Worm (Caenorhabditis elegans) whole organism, L2 larva: ENCODE results near the gene F41C3.2.

ENCODE experiments used
- R02D3.7 ChIP-seq: fragments of 150-350 bp; optimal IDR thresholded peaks from 2 replicates; lab custom pipeline; 2014; ENCODE audit warnings: missing biosample characterization, missing genetic modification characterization
- Y55F3AM.14 ChIP-seq: fragments of 200-800 bp; sonication (Bioruptor generic); optimal IDR thresholded peaks from 2 replicates; lab custom pipeline; 2018; ENCODE audit warnings: mild to moderate bottlenecking, missing genetic modification characterization, missing compliant biosample characterization
- ZK546.5 ChIP-seq: sonication (generic microtip); optimal IDR thresholded peaks from 2 replicates; lab custom pipeline; 2017; ENCODE audit warnings: missing biosample characterization, missing genetic modification characterization
- alr-1 ChIP-seq: fragments of 150-350 bp; optimal IDR thresholded peaks from 2 replicates; lab custom pipeline; 2014; ENCODE audit warnings: missing biosample characterization, missing genetic modification characterization
- ceh-16 ChIP-seq: fragments of 150-350 bp; optimal IDR thresholded peaks from 2 replicates; lab custom pipeline; 2014; ENCODE audit warnings: missing biosample characterization, missing genetic modification characterization
- ceh-82 ChIP-seq: fragments of 150-350 bp; optimal IDR thresholded peaks from 2 replicates; lab custom pipeline; 2014; ENCODE audit warnings: missing biosample characterization, missing genetic modification characterization
- crh-2 ChIP-seq: sonication (generic microtip); optimal IDR thresholded peaks from 2 replicates; lab custom pipeline; 2017; ENCODE audit warnings: missing biosample characterization, missing genetic modification characterization
- dmd-4 ChIP-seq: sonication (generic microtip); optimal IDR thresholded peaks from 2 replicates; lab custom pipeline; 2017; ENCODE audit warnings: missing biosample characterization, missing genetic modification characterization
- egl-27 ChIP-seq: sonication (generic microtip); optimal IDR thresholded peaks from 3 replicates; lab custom pipeline; 2017; ENCODE audit warnings: missing biosample characterization, missing genetic modification reagents, missing genetic modification characterization
- fos-1 ChIP-seq: fragments of 150-350 bp; optimal IDR thresholded peaks from 2 replicates; lab custom pipeline; 2014; ENCODE audit warnings: missing biosample characterization, missing genetic modification characterization
- gmeb-1 ChIP-seq: fragments of 150-350 bp; optimal IDR thresholded peaks from 2 replicates; lab custom pipeline; 2014; ENCODE audit warnings: missing biosample characterization, missing genetic modification characterization
- lin-13 ChIP-seq: fragments of 150-350 bp; optimal IDR thresholded peaks from 2 replicates; lab custom pipeline; 2014; ENCODE audit warnings: missing biosample characterization, missing genetic modification reagents, missing genetic modification characterization
- lsy-2 ChIP-seq, 2 experiments: fragments of 150-350 bp in 1 of 2; sonication (generic microtip) in 1 of 2; optimal IDR thresholded peaks; 2 replicates each; lab custom pipeline; 2014 to 2017; ENCODE audit warnings: missing biosample characterization in 2 of 2, missing genetic modification characterization in 2 of 2
- mab-5 ChIP-seq: fragments of 150-350 bp; optimal IDR thresholded peaks from 2 replicates; lab custom pipeline; 2014; ENCODE audit warnings: missing biosample characterization, missing genetic modification characterization
- mbf-1 ChIP-seq: sonication (generic microtip); optimal IDR thresholded peaks from 2 replicates; lab custom pipeline; 2017; ENCODE audit warnings: missing biosample characterization, missing genetic modification characterization
- mdl-1 ChIP-seq, 2 experiments: fragments of 150-350 bp in 1 of 2; sonication (generic microtip) in 1 of 2; optimal IDR thresholded peaks; 2 replicates each; lab custom pipeline; 2017; ENCODE audit warnings: missing biosample characterization in 2 of 2, missing genetic modification characterization in 2 of 2
- nhr-10 ChIP-seq: sonication (generic microtip); optimal IDR thresholded peaks from 2 replicates; lab custom pipeline; 2017; ENCODE audit warnings: missing biosample characterization, missing genetic modification characterization
- nhr-11 ChIP-seq: fragments of 150-350 bp; optimal IDR thresholded peaks from 2 replicates; lab custom pipeline; 2014; ENCODE audit warnings: missing biosample characterization, missing genetic modification characterization
- nhr-129 ChIP-seq: fragments of 150-350 bp; optimal IDR thresholded peaks from 2 replicates; lab custom pipeline; 2014; ENCODE audit warnings: missing biosample characterization, missing genetic modification characterization
- nhr-21 ChIP-seq: fragments of 150-350 bp; optimal IDR thresholded peaks from 2 replicates; lab custom pipeline; 2014; ENCODE audit warnings: missing biosample characterization, missing genetic modification characterization
- nhr-25 ChIP-seq: fragments of 150-350 bp; sonication (generic microtip); optimal IDR thresholded peaks from 3 replicates; lab custom pipeline; 2014; ENCODE audit warnings: missing biosample characterization, missing genetic modification characterization
- nhr-6 ChIP-seq: fragments of 150-350 bp; optimal IDR thresholded peaks from 2 replicates; lab custom pipeline; 2014; ENCODE audit warnings: missing biosample characterization, missing genetic modification characterization
- skn-1 ChIP-seq: sonication (generic microtip); optimal IDR thresholded peaks from 2 replicates; lab custom pipeline; 2017; ENCODE audit warnings: missing biosample characterization, missing genetic modification characterization
- sma-3 ChIP-seq: sonication (generic microtip); optimal IDR thresholded peaks from 2 replicates; lab custom pipeline; 2016; ENCODE audit warnings: missing genetic modification reagents, missing genetic modification characterization, missing compliant biosample characterization
- sma-9 ChIP-seq, 2 experiments: fragments of 150-350 bp in 1 of 2; sonication (generic microtip) in 1 of 2; optimal IDR thresholded peaks; 2 replicates each; lab custom pipeline; 2014 to 2016; ENCODE audit warnings: missing genetic modification characterization in 2 of 2, mild to moderate bottlenecking in 1 of 2, missing biosample characterization in 1 of 2, missing compliant biosample characterization in 1 of 2, missing genetic modification reagents in 1 of 2, moderate library complexity in 1 of 2
- snpc-4 ChIP-seq: fragments of 150-350 bp; optimal IDR thresholded peaks from 2 replicates; lab custom pipeline; 2014; ENCODE audit warnings: missing biosample characterization, missing genetic modification characterization
- unc-39 ChIP-seq: fragments of 150-350 bp; optimal IDR thresholded peaks from 2 replicates; lab custom pipeline; 2014; ENCODE audit warnings: missing biosample characterization, missing genetic modification characterization
- unc-62 ChIP-seq: fragments of 150-350 bp; optimal IDR thresholded peaks from 2 replicates; lab custom pipeline; 2014; ENCODE audit warnings: missing biosample characterization, missing genetic modification reagents, missing genetic modification characterization
- zag-1 ChIP-seq: fragments of 150-350 bp; optimal IDR thresholded peaks from 2 replicates; lab custom pipeline; 2014; ENCODE audit warnings: missing biosample characterization, missing genetic modification characterization
- ztf-4 ChIP-seq: fragments of 150-350 bp; optimal IDR thresholded peaks from 2 replicates; lab custom pipeline; 2014; ENCODE audit warnings: missing biosample characterization, missing genetic modification characterization

The F41C3.2 gene

ce11 chrII:4758462-4758861 lies 8.7 kb downstream of the F41C3.2 start, which contains the start of gene F26G1.3:
Gene F26G1.3, plus strand, starts transcription at chrII:4758762.
- TF ChIP-seq nhr-21, result no peak
- no peak for TF ChIP-seq mbf-1 (tag; lab: Kevin White, UChicago)

- no peak for TF ChIP-seq ztf-4 (tag; lab: Kevin White, UChicago)
- TF ChIP-seq ceh-16, result peak; percentile 54
- peak; percentile 15 for TF ChIP-seq crh-2
- TF ChIP-seq lin-13, result no peak
- TF ChIP-seq unc-62, result no peak
- TF ChIP-seq nhr-11 (tag; lab: Kevin White, UChicago), result no peak
- no peak for TF ChIP-seq nhr-21
- no peak for TF ChIP-seq lsy-2 (tag; optimal IDR thresholded peaks at IDR 0.05; lab: Kevin White, UChicago)
- no peak for TF ChIP-seq zag-1 (tag; lab: Kevin White, UChicago)
- no peak for TF ChIP-seq unc-39
- no peak for TF ChIP-seq nhr-6
- TF ChIP-seq mdl-1 (tag; optimal IDR thresholded peaks at IDR 0.05; lab: Kevin White, UChicago), result no peak
- TF ChIP-seq dmd-4 (tag; lab: Kevin White, UChicago), result no peak
- TF ChIP-seq nhr-25, result peak; percentile 79
- TF ChIP-seq mab-5, result no peak
- TF ChIP-seq, all 48 proteins: peak for 3
Measured at ce11 chrII:4759835-4760234, 10.1 kb downstream of the F41C3.2 start.

ce11 chrII:4761020-4761419 lies 11.3 kb downstream of the F41C3.2 start:
- TF ChIP-seq nhr-25, result peak; percentile 13
- TF ChIP-seq mab-5, result no peak
- TF ChIP-seq sma-3 (GFP tag; lab: Kevin White, UChicago), result peak; percentile 3
- TF ChIP-seq fos-1 (tag; lab: Kevin White, UChicago), result no peak

DNA sequence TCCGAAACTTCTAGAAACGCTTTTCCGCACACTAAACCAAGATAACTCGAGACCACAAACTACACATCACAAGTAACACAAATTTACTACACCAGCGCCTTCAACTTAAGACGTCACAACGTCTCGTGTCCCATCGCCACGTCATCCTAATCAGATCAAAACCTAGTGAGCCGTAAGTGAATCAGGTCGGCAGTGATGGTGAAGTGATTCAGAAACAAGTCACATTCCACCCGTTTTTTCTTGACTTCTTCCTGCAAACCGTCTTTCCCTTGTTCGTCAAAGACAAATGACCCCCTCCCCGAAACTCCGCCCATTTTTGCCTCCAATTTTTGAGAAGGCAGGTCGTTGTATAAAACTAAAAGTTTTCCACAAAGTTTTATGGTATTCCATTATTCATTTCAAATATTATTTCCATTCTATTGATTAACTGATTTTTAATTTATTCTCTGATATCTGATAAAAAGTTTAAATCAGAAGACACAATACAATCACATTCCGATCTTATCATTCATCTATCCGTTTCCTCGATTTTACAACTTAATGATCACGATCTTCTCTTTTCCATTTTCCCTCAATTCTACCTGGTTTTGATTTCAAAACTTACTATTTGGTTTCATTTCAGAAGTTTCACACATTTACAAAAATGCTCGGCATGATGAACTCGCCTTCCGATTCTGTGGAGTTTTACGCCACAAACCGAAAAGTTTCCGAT lies 13.0 kb downstream of the F41C3.2 start, which contains the start of gene F26G1.2:
Gene F26G1.2 (plus strand): TSS at position 508 of the 712 bp plus-strand sequence.
- TF ChIP-seq sma-9 (GFP tag; optimal IDR thresholded peaks at IDR 0.05; lab: Kevin White, UChicago) (peak; percentile 26), sma-9 (tag; optimal IDR thresholded peaks at IDR 0.05; lab: Kevin White, UChicago) (no peak), nhr-21 (no peak), skn-1 (tag; lab: Kevin White, UChicago) (no peak), mab-5 (no peak), nhr-129 (tag; lab: Kevin White, UChicago) (no peak), sma-3 (GFP tag; lab: Kevin White, UChicago) (peak; percentile 33), mbf-1 (tag; lab: Kevin White, UChicago) (no peak), lin-13 (no peak), ceh-82 (no peak), crh-2 (peak; percentile 41)

- no peak for TF ChIP-seq alr-1
- TF ChIP-seq unc-39, result no peak
- TF ChIP-seq unc-62, result no peak
- TF ChIP-seq Y55F3AM.14, result no peak
- TF ChIP-seq crh-2, result no peak
- no peak for TF ChIP-seq nhr-129 (tag; lab: Kevin White, UChicago)
- no peak for TF ChIP-seq nhr-10 (tag; lab: Kevin White, UChicago)
- TF ChIP-seq sma-3 (GFP tag; lab: Kevin White, UChicago), result no peak
- no peak for TF ChIP-seq zag-1 (tag; lab: Kevin White, UChicago)
- no peak for TF ChIP-seq lsy-2 (tag; optimal IDR thresholded peaks at IDR 0.05; lab: Kevin White, UChicago)
Measured at ce11 chrII:4766284-4766683, 16.5 kb downstream of the F41C3.2 start, which contains the start of gene ttm-2. Gene ttm-2, minus strand, starts transcription at chrII:4766384.

DNA sequence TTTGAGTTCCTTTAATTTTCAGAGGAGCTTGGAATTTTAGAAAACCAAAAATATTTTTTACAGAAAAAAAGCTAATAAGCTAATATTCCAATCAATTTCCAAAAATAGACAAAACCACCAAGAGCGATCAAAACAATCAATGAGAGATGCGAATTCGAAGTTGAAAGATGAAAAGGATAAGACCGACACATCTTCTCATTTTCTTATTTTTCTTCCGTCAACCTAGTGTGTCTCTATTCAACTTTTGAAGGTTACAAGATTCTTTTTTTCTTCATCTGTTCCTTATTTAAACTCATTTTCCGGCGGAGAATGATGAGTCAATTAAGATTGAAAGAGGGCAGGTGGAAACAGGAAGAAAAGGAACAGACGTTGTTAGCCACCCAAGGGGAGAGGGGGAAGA lies 17.8 kb downstream of the F41C3.2 start:
- TF ChIP-seq skn-1 (tag; lab: Kevin White, UChicago), result no peak
- no peak for TF ChIP-seq dmd-4 (tag; lab: Kevin White, UChicago)
- no peak for TF ChIP-seq nhr-6
- no peak for TF ChIP-seq nhr-129 (tag; lab: Kevin White, UChicago)
- TF ChIP-seq ZK546.5 (tag; lab: Kevin White, UChicago), result no peak
- TF ChIP-seq snpc-4, result no peak
- no peak for TF ChIP-seq egl-27 (tag; lab: Kevin White, UChicago)
- no peak for TF ChIP-seq R02D3.7
- TF ChIP-seq nhr-25, result peak; percentile 33
- TF ChIP-seq gmeb-1 (tag; lab: Kevin White, UChicago), result no peak
- TF ChIP-seq sma-9 (GFP tag; optimal IDR thresholded peaks at IDR 0.05; lab: Kevin White, UChicago), result peak; percentile 26
- TF ChIP-seq sma-9 (tag; optimal IDR thresholded peaks at IDR 0.05; lab: Kevin White, UChicago), result no peak
- TF ChIP-seq ceh-16, result peak; percentile 71
- no peak for TF ChIP-seq Y55F3AM.14
